Fruit fly (Drosophila melanogaster) whole organism, prepupa: ENCODE measurements around the gene Apl.

Source experiments
- Blimp-1 ChIP-seq: fragments of 200-800 bp; sonication (Bioruptor generic); optimal IDR thresholded peaks from 3 replicates; lab custom pipeline; 2017; ENCODE audit warnings: missing biosample characterization, missing genetic modification characterization, mild to moderate bottlenecking, moderate library complexity, missing genetic modification reagents
- CG11294 ChIP-seq: fragments of 200-800 bp; sonication (Bioruptor generic); IDR thresholded peaks from 2 replicates; pipeline ENCODE4 v1.3.6; 2022; ENCODE audit warnings: missing biosample characterization, missing genetic modification characterization
- CG11762 ChIP-seq: fragments of 200-800 bp; sonication (Bioruptor generic); optimal IDR thresholded peaks from 3 replicates; lab custom pipeline; 2016; ENCODE audit warnings: missing biosample characterization, missing genetic modification characterization; ENCODE audit not compliant: insufficient read depth
- CG11902 ChIP-seq: fragments of 200-800 bp; sonication (Bioruptor generic); optimal IDR thresholded peaks from 3 replicates; lab custom pipeline; 2016; ENCODE audit warnings: missing biosample characterization, missing genetic modification characterization
- CG15336 ChIP-seq: fragments of 200-800 bp; sonication (Bioruptor generic); IDR thresholded peaks from 2 replicates; pipeline ENCODE4 v1.3.6; 2022; ENCODE audit warnings: missing biosample characterization, missing genetic modification characterization
- CG1621 ChIP-seq: fragments of 200-800 bp; sonication (Bioruptor generic); optimal IDR thresholded peaks from 3 replicates; lab custom pipeline; 2018; ENCODE audit warnings: missing biosample characterization, mild to moderate bottlenecking, missing genetic modification characterization
- CG31627 ChIP-seq: fragments of 200-800 bp; sonication (Bioruptor generic); optimal IDR thresholded peaks from 3 replicates; lab custom pipeline; 2016; ENCODE audit warnings: missing biosample characterization, missing genetic modification characterization
- CG32006 ChIP-seq: fragments of 200-800 bp; sonication (Bioruptor generic); optimal IDR thresholded peaks from 3 replicates; lab custom pipeline; 2017; ENCODE audit warnings: missing biosample characterization, mild to moderate bottlenecking, missing genetic modification characterization
- CG34406 ChIP-seq: fragments of 200-800 bp; sonication (Bioruptor generic); optimal IDR thresholded peaks from 3 replicates; lab custom pipeline; 2016; ENCODE audit warnings: missing biosample characterization, missing genetic modification characterization
- CG4318 ChIP-seq: fragments of 200-800 bp; sonication (Bioruptor generic); optimal IDR thresholded peaks from 3 replicates; lab custom pipeline; 2017; ENCODE audit warnings: missing biosample characterization, mild to moderate bottlenecking, missing genetic modification characterization
- CG6163 ChIP-seq: fragments of 200-800 bp; sonication (Bioruptor generic); IDR thresholded peaks from 3 replicates; pipeline ENCODE4 v1.3.6; 2022; ENCODE audit warnings: missing biosample characterization, missing genetic modification characterization
- CG6276 ChIP-seq: fragments of 200-800 bp; sonication (Bioruptor generic); optimal IDR thresholded peaks from 2 replicates; lab custom pipeline; 2017; ENCODE audit warnings: missing biosample characterization, mild to moderate bottlenecking, missing genetic modification characterization
- CG6854 ChIP-seq: fragments of 200-800 bp; sonication (Bioruptor generic); optimal IDR thresholded peaks from 2 replicates; lab custom pipeline; 2017; ENCODE audit warnings: missing biosample characterization, mild to moderate bottlenecking, missing genetic modification characterization
- CG8119 ChIP-seq: fragments of 200-800 bp; sonication (Bioruptor generic); IDR thresholded peaks from 3 replicates; pipeline ENCODE4 v1.3.6; 2022; ENCODE audit warnings: missing biosample characterization, missing genetic modification characterization
- CG9139 ChIP-seq: fragments of 200-800 bp; sonication (Bioruptor generic); optimal IDR thresholded peaks from 3 replicates; lab custom pipeline; 2017; ENCODE audit warnings: missing biosample characterization, mild to moderate bottlenecking, missing genetic modification characterization
- Eip75B ChIP-seq: fragments of 200-800 bp; sonication (Bioruptor generic); optimal IDR thresholded peaks from 3 replicates; lab custom pipeline; 2016; ENCODE audit warnings: missing biosample characterization, missing genetic modification characterization
- Eip78C ChIP-seq: fragments of 200-800 bp; sonication (Bioruptor generic); peaks from one replicate; lab custom pipeline; 2016; ENCODE audit warnings: missing biosample characterization, missing genetic modification characterization
- Eip93F ChIP-seq: fragments of 200-800 bp; sonication (Bioruptor generic); optimal IDR thresholded peaks from 2 replicates; lab custom pipeline; 2016; ENCODE audit warnings: missing biosample characterization, mild to moderate bottlenecking, missing genetic modification characterization
- Ets21C ChIP-seq: fragments of 200-800 bp; sonication (Bioruptor generic); optimal IDR thresholded peaks from 3 replicates; lab custom pipeline; 2016; ENCODE audit warnings: missing biosample characterization, missing genetic modification characterization
- Ets96B ChIP-seq: fragments of 200-800 bp; optimal IDR thresholded peaks from 2 replicates; lab custom pipeline; 2019; ENCODE audit warnings: missing biosample characterization, mild to moderate bottlenecking, missing genetic modification characterization, moderate library complexity
- Gug ChIP-seq: fragments of 200-800 bp; sonication (Bioruptor generic); IDR thresholded peaks from 2 replicates; pipeline ENCODE4 v1.3.6; 2022; ENCODE audit warnings: missing biosample characterization, missing genetic modification characterization
- Hr39 ChIP-seq: fragments of 200-800 bp; sonication (Bioruptor generic); optimal IDR thresholded peaks from 2 replicates; lab custom pipeline; 2016; ENCODE audit warnings: missing biosample characterization, missing genetic modification characterization
- Hr4 ChIP-seq: fragments of 200-800 bp; sonication (Bioruptor generic); optimal IDR thresholded peaks from 3 replicates; lab custom pipeline; 2016; ENCODE audit warnings: missing biosample characterization, missing genetic modification characterization
- Lpt ChIP-seq: fragments of 200-800 bp; sonication (Bioruptor generic); optimal IDR thresholded peaks from 3 replicates; lab custom pipeline; 2016; ENCODE audit warnings: missing biosample characterization, missing genetic modification characterization
- Met ChIP-seq: fragments of 200-800 bp; sonication (Bioruptor generic); optimal IDR thresholded peaks from 3 replicates; lab custom pipeline; 2016; ENCODE audit warnings: missing biosample characterization, missing genetic modification characterization
- Smox ChIP-seq: fragments of 200-800 bp; sonication (Bioruptor generic); optimal IDR thresholded peaks from 3 replicates; lab custom pipeline; 2016; ENCODE audit warnings: missing biosample characterization, missing genetic modification characterization
- Sox102F ChIP-seq: fragments of 200-800 bp; sonication (Bioruptor generic); optimal IDR thresholded peaks from 2 replicates; lab custom pipeline; 2016; ENCODE audit warnings: missing biosample characterization, mild to moderate bottlenecking, missing genetic modification characterization
- Sox14 ChIP-seq: fragments of 200-800 bp; sonication (Bioruptor generic); optimal IDR thresholded peaks from 3 replicates; lab custom pipeline; 2016; ENCODE audit warnings: missing biosample characterization, missing genetic modification characterization
- acj6 ChIP-seq: fragments of 200-800 bp; sonication (Bioruptor generic); optimal IDR thresholded peaks from 3 replicates; lab custom pipeline; 2016; ENCODE audit warnings: missing biosample characterization, missing genetic modification characterization
- cyc ChIP-seq: fragments of 200-800 bp; sonication (Bioruptor generic); optimal IDR thresholded peaks from 3 replicates; lab custom pipeline; 2016; ENCODE audit warnings: missing biosample characterization, missing genetic modification characterization
- dac ChIP-seq: fragments of 200-800 bp; sonication (Bioruptor generic); optimal IDR thresholded peaks from 2 replicates; lab custom pipeline; 2017; ENCODE audit warnings: missing biosample characterization, mild to moderate bottlenecking, missing genetic modification characterization
- dsx ChIP-seq: fragments of 200-800 bp; optimal IDR thresholded peaks from 3 replicates; lab custom pipeline; 2019; ENCODE audit warnings: missing biosample characterization, mild to moderate bottlenecking, missing genetic modification characterization, moderate library complexity; ENCODE audit not compliant: poor library complexity, severe bottlenecking
- eg ChIP-seq: fragments of 200-800 bp; sonication (Bioruptor generic); IDR thresholded peaks from 3 replicates; pipeline ENCODE4 v1.3.6; 2022; ENCODE audit warnings: missing biosample characterization, missing genetic modification characterization
- esn ChIP-seq: fragments of 200-800 bp; sonication (Bioruptor generic); optimal IDR thresholded peaks from 2 replicates; lab custom pipeline; 2016; ENCODE audit warnings: missing biosample characterization, mild to moderate bottlenecking, missing genetic modification characterization, moderate library complexity
- fd59A ChIP-seq: fragments of 200-800 bp; sonication (Bioruptor generic); optimal IDR thresholded peaks from 2 replicates; lab custom pipeline; 2017; ENCODE audit warnings: missing biosample characterization, mild to moderate bottlenecking, missing genetic modification characterization, missing genetic modification reagents
- fd85E ChIP-seq: fragments of 200-800 bp; sonication (Bioruptor generic); optimal IDR thresholded peaks from 3 replicates; lab custom pipeline; 2016; ENCODE audit warnings: missing biosample characterization, missing genetic modification characterization
- fkh ChIP-seq: fragments of 200-800 bp; sonication (Bioruptor generic); optimal IDR thresholded peaks from 3 replicates; lab custom pipeline; 2017; ENCODE audit warnings: missing biosample characterization, mild to moderate bottlenecking, missing genetic modification characterization, moderate library complexity
- lz ChIP-seq: fragments of 200-800 bp; sonication (Bioruptor generic); optimal IDR thresholded peaks from 3 replicates; lab custom pipeline; 2016; ENCODE audit warnings: missing biosample characterization, missing genetic modification characterization
- net ChIP-seq: fragments of 200-800 bp; sonication (Bioruptor generic); optimal IDR thresholded peaks from 3 replicates; lab custom pipeline; 2016; ENCODE audit warnings: missing biosample characterization, missing genetic modification characterization
- salr ChIP-seq, 2 experiments: fragments of 200-800 bp; sonication (Bioruptor generic); optimal IDR thresholded peaks; 3 replicates each; lab custom pipeline; 2016 to 2018; ENCODE audit warnings: missing biosample characterization in 2 of 2, missing genetic modification characterization in 2 of 2, mild to moderate bottlenecking in 1 of 2
- spab ChIP-seq: fragments of 200-800 bp; sonication (Bioruptor generic); optimal IDR thresholded peaks from 2 replicates; lab custom pipeline; 2017; ENCODE audit warnings: missing biosample characterization, mild to moderate bottlenecking, missing genetic modification characterization, missing genetic modification reagents
- svp ChIP-seq: fragments of 200-800 bp; sonication (Bioruptor generic); peaks from one replicate; lab custom pipeline; 2016; ENCODE audit warnings: missing biosample characterization, missing genetic modification characterization
- topi ChIP-seq: fragments of 200-800 bp; sonication (Bioruptor generic); optimal IDR thresholded peaks from 3 replicates; lab custom pipeline; 2016; ENCODE audit warnings: missing biosample characterization, missing genetic modification characterization

Gene Apl

DNA sequence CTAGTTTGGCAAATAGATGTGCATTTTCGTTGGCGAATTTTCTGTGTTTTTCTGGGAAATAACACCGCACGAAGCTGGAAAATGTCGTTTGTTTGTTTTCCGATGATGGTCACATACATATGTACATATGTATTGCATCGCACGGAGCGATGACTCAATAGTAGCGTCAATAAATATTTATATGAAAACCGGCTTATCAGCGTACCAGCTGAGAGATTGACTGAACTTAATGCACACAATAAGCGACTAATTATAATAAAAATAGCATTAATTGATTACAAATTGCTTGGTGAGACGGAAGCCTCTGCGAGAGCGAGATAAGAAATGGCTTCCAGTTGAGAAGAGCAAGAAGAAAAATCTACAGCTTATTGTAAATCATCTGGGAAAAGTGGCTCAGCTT is 49.5 kb downstream of the Apl start:
- TF ChIP-seq CG6163 (GFP tag; lab: Robert Waterston, UW): no peak
- TF ChIP-seq CG6854 (GFP tag; lab: Kevin White, UChicago): no peak
- TF ChIP-seq fkh (GFP tag; lab: Kevin White, UChicago): peak; percentile 4
- peak; percentile 67 for TF ChIP-seq svp (GFP tag; lab: Kevin White, UChicago)
- TF ChIP-seq net (GFP tag; lab: Kevin White, UChicago): no peak
- no peak for TF ChIP-seq Eip75B (GFP tag; lab: Kevin White, UChicago)
- no peak for TF ChIP-seq topi (GFP tag; lab: Kevin White, UChicago)

DNA sequence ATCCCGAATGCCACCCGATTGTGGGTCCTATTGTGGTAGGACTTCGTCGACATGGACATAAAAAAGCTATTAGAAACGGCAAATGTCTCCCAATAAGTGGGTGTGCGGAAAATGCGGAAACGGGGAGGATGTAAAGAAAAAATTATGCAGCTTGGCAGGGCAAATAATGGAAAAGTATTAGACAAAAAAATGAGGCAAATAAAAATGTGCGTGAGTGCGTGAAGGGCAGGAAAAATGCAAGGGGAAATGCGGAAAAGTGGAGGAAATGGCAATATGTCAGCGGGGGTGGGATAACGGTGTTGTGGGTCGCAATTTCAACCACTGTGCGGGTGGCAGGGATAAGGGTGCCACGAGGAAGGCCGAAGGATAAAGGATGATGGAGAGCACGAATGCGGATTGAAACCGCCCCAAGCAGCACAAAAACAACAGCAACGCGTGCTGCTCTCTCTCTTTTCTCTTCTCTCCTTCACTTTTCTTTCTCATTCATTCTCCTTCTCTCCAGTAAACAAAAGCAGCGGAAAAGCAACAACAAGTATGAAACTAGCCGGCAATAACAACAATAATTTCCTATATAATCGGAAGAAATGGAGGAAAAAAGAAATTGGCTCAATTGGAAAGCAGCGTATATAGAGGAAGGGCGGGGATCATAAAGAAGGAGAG is 50.5 kb downstream of the Apl start:
- TF ChIP-seq CG11762 (GFP tag; lab: Kevin White, UChicago) (no peak), Ets21C (no peak)

DNA sequence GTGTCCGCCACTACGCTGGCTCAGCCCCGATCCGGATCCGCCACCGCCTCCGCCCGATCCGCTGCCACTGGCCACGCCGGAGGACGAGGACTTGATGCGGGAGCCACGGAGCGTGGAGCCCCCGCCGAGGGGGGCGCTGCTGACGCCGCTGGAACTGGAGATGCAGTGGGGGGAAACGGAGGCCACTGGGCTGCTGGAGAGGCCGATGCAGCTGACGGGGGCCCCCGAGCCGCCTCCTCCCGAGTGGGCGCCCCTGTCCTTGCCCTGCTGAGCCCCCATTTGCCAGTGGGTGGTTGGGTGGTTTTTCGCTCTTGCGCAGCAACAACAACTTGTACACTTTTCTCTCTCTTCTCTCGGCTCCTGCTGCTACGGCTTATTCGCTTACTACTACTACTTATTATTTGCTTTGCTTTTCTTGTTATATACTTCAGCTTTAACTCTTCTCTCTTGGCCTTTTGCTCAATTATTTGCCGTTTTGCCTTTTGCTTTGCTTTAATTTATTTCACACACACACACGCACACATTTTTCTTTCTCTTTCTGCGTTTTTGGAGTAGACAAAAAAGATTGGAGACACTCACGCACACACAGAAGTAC is 52.0 kb downstream of the Apl start:
- TF ChIP-seq Ets21C: no peak
- TF ChIP-seq fd59A (GFP tag; lab: Kevin White, UChicago): no peak
- no peak for TF ChIP-seq salr (GFP tag; optimal IDR thresholded peaks at IDR 0.05; lab: Kevin White, UChicago)
- TF ChIP-seq eg: 0 out of 3 replicates have a peak, but pooled peaks have one; percentile 38
- TF ChIP-seq Hr4 (GFP tag; lab: Kevin White, UChicago): no peak
- no peak for TF ChIP-seq cyc (GFP tag; lab: Kevin White, UChicago)
- TF ChIP-seq Met (GFP tag; lab: Kevin White, UChicago): no peak
- no peak for TF ChIP-seq acj6 (GFP tag; lab: Kevin White, UChicago)
- 0 out of 2 replicates have a peak, but pooled peaks have one; percentile 30 for TF ChIP-seq Gug (GFP tag; lab: Robert Waterston, UW)
- no peak for TF ChIP-seq CG9139

DNA sequence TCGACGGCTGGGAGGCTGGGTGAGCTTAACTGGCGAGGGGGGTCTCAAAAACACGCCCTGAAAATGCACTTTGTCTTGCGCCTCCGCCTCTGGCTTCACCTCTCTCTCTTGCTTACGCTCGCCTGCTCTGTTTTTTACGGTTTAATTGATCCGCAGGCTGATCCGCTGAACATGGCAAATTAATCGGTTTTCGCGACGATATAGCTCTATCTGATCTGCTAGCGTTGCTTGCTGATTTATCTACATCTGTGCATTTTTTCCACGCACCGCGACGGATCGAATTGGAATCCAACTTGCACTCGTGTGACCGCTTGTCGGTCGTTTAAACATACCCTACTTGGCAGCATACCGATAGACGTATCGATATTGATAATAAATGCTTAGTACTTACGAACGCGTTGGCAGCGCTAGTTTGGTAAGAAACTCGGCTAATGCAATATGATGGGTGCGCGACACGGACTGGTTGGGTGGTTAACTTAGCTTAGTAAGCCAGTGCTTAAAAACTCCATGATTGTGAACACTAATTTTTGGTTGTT is 52.7 kb downstream of the Apl start, which contains the start of gene Abl:
Abl (minus strand) TSS at position 305 of the 536 bp plus-strand sequence.
- TF ChIP-seq Gug (GFP tag; lab: Robert Waterston, UW): no peak
- TF ChIP-seq Ets96B: no peak
- peak; percentile 16 for TF ChIP-seq CG34406 (GFP tag; lab: Kevin White, UChicago)
- peak; percentile 38 for TF ChIP-seq net (GFP tag; lab: Kevin White, UChicago)
- TF ChIP-seq dsx: peak; percentile 60
- peak; percentile 85 for TF ChIP-seq Eip78C
- TF ChIP-seq Hr39 (GFP tag; lab: Kevin White, UChicago): peak; percentile 48
- peak; percentile 39 for TF ChIP-seq cyc (GFP tag; lab: Kevin White, UChicago)
- peak; percentile 22 for TF ChIP-seq dac (GFP tag; lab: Kevin White, UChicago)
- TF ChIP-seq Eip93F (GFP tag; lab: Kevin White, UChicago): no peak
- no peak for TF ChIP-seq CG11294 (GFP tag; lab: Robert Waterston, UW)
- TF ChIP-seq CG31627 (GFP tag; lab: Kevin White, UChicago): peak; percentile 69
- TF ChIP-seq esn: peak; percentile 54
- TF ChIP-seq CG11902: peak; percentile 1
- TF ChIP-seq CG8119: peak; percentile 58; the same call in 1 of the 3 replicates
- peak; percentile 27 for TF ChIP-seq CG1621
- peak; percentile 5 for TF ChIP-seq Smox (GFP tag; lab: Kevin White, UChicago)
- TF ChIP-seq eg: peak; percentile 57; the same call in 1 of the 3 replicates
- TF ChIP-seq lz (GFP tag; lab: Kevin White, UChicago): peak; percentile 38
- TF ChIP-seq Met (GFP tag; lab: Kevin White, UChicago): peak; percentile 28
- peak; percentile 71 for TF ChIP-seq Sox14 (GFP tag; lab: Kevin White, UChicago)
- peak; percentile 84 for TF ChIP-seq svp (GFP tag; lab: Kevin White, UChicago)
- peak; percentile 2 for TF ChIP-seq fd85E (GFP tag; lab: Kevin White, UChicago)
- no peak for TF ChIP-seq spab (GFP tag; lab: Kevin White, UChicago)
- no peak for TF ChIP-seq Eip75B (GFP tag; lab: Kevin White, UChicago)
- TF ChIP-seq Lpt (GFP tag; lab: Kevin White, UChicago): no peak
- no peak for TF ChIP-seq CG6163 (GFP tag; lab: Robert Waterston, UW)
- peak; percentile 53 for TF ChIP-seq CG6276
- peak; percentile 42 for TF ChIP-seq Sox102F (GFP tag; lab: Kevin White, UChicago)
- TF ChIP-seq Blimp-1 (GFP tag; lab: Kevin White, UChicago): no peak
- TF ChIP-seq CG4318 (GFP tag; lab: Kevin White, UChicago): no peak
- TF ChIP-seq CG32006 (GFP tag; lab: Kevin White, UChicago): no peak
- peak; percentile 26 for TF ChIP-seq CG15336 (GFP tag; lab: Robert Waterston, UW)
